Fruit fly (Drosophila melanogaster) whole organism, embryonic: ENCODE data around the gene Atat.
A peak's percentile ranks its signal among the peaks of the same experiment; 100 is the strongest.

Experiments used
- Abd-B ChIP-seq: fragments of 200-800 bp; sonication (Bioruptor generic); optimal IDR thresholded peaks from 2 replicates; lab custom pipeline; 2018; ENCODE audit warnings: missing biosample characterization, mild to moderate bottlenecking, missing genetic modification characterization, moderate library complexity
- Atf6 ChIP-seq: fragments of 200-800 bp; sonication (Bioruptor generic); IDR thresholded peaks from 2 replicates; pipeline ENCODE4 v1.3.6; 2022; ENCODE audit warnings: missing biosample characterization, missing genetic modification characterization
- BtbVII ChIP-seq: fragments of 200-800 bp; sonication (Bioruptor generic); optimal IDR thresholded peaks from 3 replicates; lab custom pipeline; 2017; ENCODE audit warnings: missing biosample characterization, mild to moderate bottlenecking, missing genetic modification characterization
- CG10321 ChIP-seq: fragments of 200-800 bp; sonication (Bioruptor generic); IDR thresholded peaks from 2 replicates; pipeline ENCODE4 v1.3.6; 2022; ENCODE audit warnings: missing biosample characterization, missing genetic modification characterization
- CG13424 ChIP-seq: fragments of 200-800 bp; sonication (Bioruptor generic); optimal IDR thresholded peaks from 2 replicates; lab custom pipeline; 2019; ENCODE audit warnings: missing biosample characterization, mild to moderate bottlenecking, missing genetic modification characterization, moderate library complexity
- CG13775 ChIP-seq: fragments of 200-800 bp; sonication (Bioruptor generic); optimal IDR thresholded peaks from 3 replicates; lab custom pipeline; 2017; ENCODE audit warnings: missing biosample characterization, mild to moderate bottlenecking, missing genetic modification characterization
- CG1603 ChIP-seq: fragments of 200-800 bp; sonication (Bioruptor generic); optimal IDR thresholded peaks from 2 replicates; lab custom pipeline; 2019; ENCODE audit warnings: missing biosample characterization, mild to moderate bottlenecking, missing genetic modification characterization, moderate library complexity
- CG18011 ChIP-seq: fragments of 200-800 bp; sonication (Bioruptor generic); optimal IDR thresholded peaks from 2 replicates; lab custom pipeline; 2017; ENCODE audit warnings: missing biosample characterization, missing genetic modification characterization, mild to moderate bottlenecking, moderate library complexity, missing genotype
- CG2129 ChIP-seq: fragments of 200-800 bp; sonication (Bioruptor generic); IDR thresholded peaks from 2 replicates; pipeline ENCODE4 v1.3.6; 2022; ENCODE audit warnings: missing biosample characterization, missing genetic modification characterization; ENCODE audit not compliant: partially characterized antibody
- CG33213 ChIP-seq: fragments of 200-800 bp; sonication (Bioruptor generic); optimal IDR thresholded peaks from 3 replicates; lab custom pipeline; 2016; ENCODE audit warnings: missing biosample characterization, missing genetic modification characterization
- CG43689 ChIP-seq: fragments of 200-800 bp; sonication (Bioruptor generic); IDR thresholded peaks from 2 replicates; pipeline ENCODE4 v1.3.6; 2022; ENCODE audit warnings: missing biosample characterization, missing genetic modification characterization
- CG4854 ChIP-seq: fragments of 200-800 bp; sonication (Bioruptor generic); optimal IDR thresholded peaks from 2 replicates; lab custom pipeline; 2016; ENCODE audit warnings: missing biosample characterization, missing genetic modification characterization, inconsistent platforms
- CG7839 ChIP-seq: fragments of 200-800 bp; sonication (Bioruptor generic); optimal IDR thresholded peaks from 3 replicates; lab custom pipeline; 2018; ENCODE audit warnings: missing biosample characterization, mild to moderate bottlenecking, missing genetic modification characterization, moderate library complexity
- CG8924 ChIP-seq: fragments of 200-800 bp; optimal IDR thresholded peaks from 3 replicates; lab custom pipeline; 2019; ENCODE audit warnings: missing biosample characterization, mild to moderate bottlenecking, missing genetic modification characterization, moderate library complexity
- Dp ChIP-seq: fragments of 200-800 bp; sonication (Bioruptor generic); optimal IDR thresholded peaks from 2 replicates; lab custom pipeline; 2018; ENCODE audit warnings: missing biosample characterization, mild to moderate bottlenecking, missing genetic modification characterization, moderate library complexity
- Ets97D ChIP-seq: fragments of 200-800 bp; sonication (Bioruptor generic); optimal IDR thresholded peaks from 3 replicates; lab custom pipeline; 2016; ENCODE audit warnings: missing biosample characterization, missing genetic modification characterization
- HLH54F ChIP-seq: fragments of 200-800 bp; sonication (Bioruptor generic); optimal IDR thresholded peaks from 3 replicates; lab custom pipeline; 2016; ENCODE audit warnings: missing biosample characterization, missing genetic modification characterization
- Hr51 ChIP-seq, 2 experiments: fragments of 200-800 bp; sonication (Bioruptor generic); optimal IDR thresholded peaks; 2 replicates in 1 of 2; 3 replicates in 1 of 2; lab custom pipeline; 2016 to 2018; ENCODE audit warnings: missing biosample characterization in 2 of 2, missing genetic modification characterization in 2 of 2, mild to moderate bottlenecking in 1 of 2, moderate library complexity in 1 of 2
- Hsf ChIP-seq: fragments of 200-800 bp; sonication (Bioruptor generic); optimal IDR thresholded peaks from 3 replicates; lab custom pipeline; 2016; ENCODE audit warnings: missing biosample characterization, missing genetic modification characterization
- MESR4 ChIP-seq: fragments of 200-800 bp; sonication (Bioruptor generic); optimal IDR thresholded peaks from 2 replicates; lab custom pipeline; 2018; ENCODE audit warnings: missing biosample characterization, mild to moderate bottlenecking, missing genetic modification characterization, moderate library complexity
- Med ChIP-seq: fragments of 200-800 bp; sonication (Bioruptor generic); peaks from one replicate; lab custom pipeline; 2016; ENCODE audit warnings: missing biosample characterization, missing genetic modification characterization, mild to moderate bottlenecking, inconsistent platforms, moderate library complexity
- Nf-YC ChIP-seq: fragments of 200-800 bp; optimal IDR thresholded peaks from 3 replicates; lab custom pipeline; 2019; ENCODE audit warnings: missing biosample characterization, mild to moderate bottlenecking, missing genetic modification characterization, moderate library complexity
- PHDP ChIP-seq: fragments of 200-800 bp; sonication (Bioruptor generic); optimal IDR thresholded peaks from 3 replicates; lab custom pipeline; 2018; ENCODE audit warnings: missing biosample characterization, mild to moderate bottlenecking, missing genetic modification characterization, moderate library complexity
- Ravus ChIP-seq: fragments of 200-800 bp; sonication (Bioruptor generic); IDR thresholded peaks from 2 replicates; pipeline ENCODE4 v1.3.6; 2022; ENCODE audit warnings: missing biosample characterization, missing genetic modification characterization
- Sox102F ChIP-seq: fragments of 200-800 bp; sonication (Bioruptor generic); optimal IDR thresholded peaks from 2 replicates; lab custom pipeline; 2018; ENCODE audit warnings: missing biosample characterization, mild to moderate bottlenecking, missing genetic modification characterization, moderate library complexity
- Spps ChIP-seq: fragments of 200-800 bp; sonication (Bioruptor generic); optimal IDR thresholded peaks from 2 replicates; lab custom pipeline; 2018; ENCODE audit warnings: missing biosample characterization, mild to moderate bottlenecking, missing genetic modification characterization
- Vsx1 ChIP-seq: fragments of 200-800 bp; sonication (Bioruptor generic); optimal IDR thresholded peaks from 2 replicates; lab custom pipeline; 2017; ENCODE audit warnings: missing biosample characterization, mild to moderate bottlenecking, missing genetic modification characterization, missing genetic modification reagents
- Xbp1 ChIP-seq: fragments of 200-800 bp; sonication (Bioruptor generic); optimal IDR thresholded peaks from 3 replicates; lab custom pipeline; 2016; ENCODE audit warnings: missing biosample characterization, mild to moderate bottlenecking, missing genetic modification characterization
- abd-A ChIP-seq: fragments of 200-800 bp; sonication (Bioruptor generic); optimal IDR thresholded peaks from 3 replicates; lab custom pipeline; 2019; ENCODE audit warnings: missing biosample characterization, mild to moderate bottlenecking, missing genetic modification characterization, moderate library complexity
- br ChIP-seq: fragments of >200 bp; optimal IDR thresholded peaks from 2 replicates; lab custom pipeline; 2017
- chif ChIP-seq, 2 experiments: fragments of 200-800 bp; sonication (Bioruptor generic); optimal IDR thresholded peaks; 3 replicates each; lab custom pipeline; 2016; ENCODE audit warnings: missing biosample characterization in 2 of 2, missing genetic modification characterization in 2 of 2
- chinmo ChIP-seq: fragments of 200-800 bp; sonication (Bioruptor generic); IDR thresholded peaks from 4 replicates; pipeline ENCODE4 v1.3.6; 2022; ENCODE audit warnings: missing biosample characterization, missing genetic modification characterization; ENCODE audit not compliant: partially characterized antibody
- ci ChIP-seq: fragments of 200-800 bp; sonication (Bioruptor generic); IDR thresholded peaks from 3 replicates; pipeline ENCODE4 v1.3.6; 2022; ENCODE audit warnings: missing biosample characterization, missing genetic modification characterization
- corto ChIP-seq: fragments of 200-800 bp; sonication (Bioruptor generic); optimal IDR thresholded peaks from 2 replicates; lab custom pipeline; 2016; ENCODE audit warnings: missing biosample characterization, mild to moderate bottlenecking, missing genetic modification characterization, moderate library complexity
- crp ChIP-seq, 2 experiments: fragments of 200-800 bp; sonication (Bioruptor generic); optimal IDR thresholded peaks; 2 replicates in 1 of 2; 3 replicates in 1 of 2; lab custom pipeline; 2017; ENCODE audit warnings: missing biosample characterization in 2 of 2, missing genetic modification characterization in 2 of 2, mild to moderate bottlenecking in 1 of 2, moderate library complexity in 1 of 2
- dmrt11E ChIP-seq: fragments of 200-800 bp; sonication (Bioruptor generic); optimal IDR thresholded peaks from 3 replicates; lab custom pipeline; 2018; ENCODE audit warnings: missing biosample characterization, mild to moderate bottlenecking, missing genetic modification characterization, moderate library complexity
- ems ChIP-seq: fragments of 200-800 bp; sonication (Bioruptor generic); optimal IDR thresholded peaks from 3 replicates; lab custom pipeline; 2016; ENCODE audit warnings: missing biosample characterization, missing genetic modification characterization
- ewg ChIP-seq: fragments of 200-800 bp; sonication (Bioruptor generic); optimal IDR thresholded peaks from 3 replicates; lab custom pipeline; 2017; ENCODE audit warnings: mild to moderate bottlenecking, missing biosample characterization, missing genetic modification reagents, missing genetic modification characterization
- exex ChIP-seq: fragments of 200-800 bp; sonication (Bioruptor generic); optimal IDR thresholded peaks from 4 replicates; lab custom pipeline; 2018; ENCODE audit warnings: missing biosample characterization, mild to moderate bottlenecking, missing genetic modification characterization, moderate library complexity
- inv ChIP-seq: fragments of 200-800 bp; sonication (Bioruptor generic); IDR thresholded peaks from 2 replicates; pipeline ENCODE4 v1.3.6; 2022; ENCODE audit warnings: missing biosample characterization, missing genetic modification characterization; ENCODE audit not compliant: partially characterized antibody
- knrl ChIP-seq: fragments of 200-800 bp; sonication (Bioruptor generic); IDR thresholded peaks from 3 replicates; pipeline ENCODE4 v1.3.6; 2022; ENCODE audit warnings: missing biosample characterization, missing genetic modification characterization; ENCODE audit not compliant: partially characterized antibody
- lab ChIP-seq: fragments of 200-800 bp; sonication (Bioruptor generic); optimal IDR thresholded peaks from 3 replicates; lab custom pipeline; 2017; ENCODE audit warnings: missing biosample characterization, missing genetic modification characterization, mild to moderate bottlenecking, moderate library complexity, missing genetic modification reagents
- lmd ChIP-seq: fragments of 200-800 bp; sonication (Bioruptor generic); IDR thresholded peaks from 2 replicates; pipeline ENCODE4 v1.3.6; 2022; ENCODE audit warnings: missing biosample characterization, missing genetic modification characterization
- nerfin-1 ChIP-seq: fragments of 200-800 bp; sonication (Bioruptor generic); optimal IDR thresholded peaks from 3 replicates; lab custom pipeline; 2019; ENCODE audit warnings: missing biosample characterization, mild to moderate bottlenecking, missing genetic modification characterization, moderate library complexity
- sd ChIP-seq: fragments of 200-800 bp; sonication (Bioruptor generic); optimal IDR thresholded peaks from 3 replicates; lab custom pipeline; 2018; ENCODE audit warnings: missing biosample characterization, mild to moderate bottlenecking, missing genetic modification characterization, moderate library complexity
- sim ChIP-seq: fragments of 200-800 bp; sonication (Bioruptor generic); IDR thresholded peaks from 2 replicates; pipeline ENCODE4 v1.3.6; 2022; ENCODE audit warnings: missing biosample characterization, missing genetic modification characterization
- sna ChIP-seq: fragments of 200-800 bp; sonication (Bioruptor generic); IDR thresholded peaks from 2 replicates; pipeline ENCODE4 v1.3.6; 2022; ENCODE audit warnings: missing biosample characterization, missing genetic modification characterization; ENCODE audit not compliant: partially characterized antibody
- sr ChIP-seq: fragments of 200-800 bp; sonication (Bioruptor generic); IDR thresholded peaks from 3 replicates; pipeline ENCODE4 v1.3.6; 2022; ENCODE audit warnings: missing biosample characterization, missing genetic modification characterization

Gene Atat

DNA sequence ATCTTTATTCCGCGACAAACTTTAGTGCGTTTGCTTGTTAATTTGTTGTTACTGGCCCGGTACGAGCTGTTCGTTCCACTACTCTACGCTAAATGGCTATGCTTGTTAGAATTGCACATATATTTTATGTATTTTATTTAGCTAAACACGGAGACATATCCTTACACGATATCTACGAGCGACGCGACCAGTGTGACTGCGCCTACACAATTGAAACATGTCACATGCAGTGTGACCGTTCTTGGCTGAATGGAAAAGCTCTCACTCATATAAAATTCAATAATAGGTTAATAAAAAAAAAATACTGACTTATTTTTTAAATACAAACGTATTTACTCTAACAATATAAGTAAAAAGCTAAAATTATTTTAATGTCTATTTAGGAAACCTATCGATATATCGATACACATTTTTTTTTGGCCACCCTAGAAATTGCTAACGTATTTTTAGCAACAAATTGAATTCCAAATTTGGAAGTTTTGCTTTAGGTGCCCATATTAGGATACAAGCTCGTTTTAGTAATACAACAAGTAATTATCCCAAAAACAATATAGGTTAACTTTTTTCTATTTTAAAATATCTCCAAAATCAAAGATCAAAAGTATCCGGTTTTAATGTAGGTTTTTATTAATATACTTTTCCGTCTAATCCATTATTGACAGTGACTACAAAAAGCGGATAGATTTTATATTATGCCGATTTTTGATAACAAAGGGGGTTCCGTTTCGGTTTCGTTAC, 27.4 kb downstream of the Atat start, which contains the start of gene CG4080 (continued):
- TF ChIP-seq Nf-YC (peak; percentile 44), Med (GFP tag; lab: Kevin White, UChicago) (peak; percentile 81), PHDP (tag; lab: Kevin White, UChicago) (peak; percentile 43), ewg (GFP tag; lab: Kevin White, UChicago) (peak; percentile 3), ci (GFP tag; lab: Robert Waterston, UW) (no peak), BtbVII (GFP tag; lab: Kevin White, UChicago) (no peak), CG2129 (GFP tag; lab: Robert Waterston, UW) (peak; percentile 62; the same call in 1 of the 2 replicates), CG33213 (peak; percentile 25), sr (GFP tag; lab: Robert Waterston, UW) (no peak), Hsf (GFP tag; lab: Kevin White, UChicago) (peak; percentile 28), Ravus (GFP tag; lab: Robert Waterston, UW) (no peak), nerfin-1 (peak; percentile 40), sd (tag; lab: Kevin White, UChicago) (peak; percentile 51), lab (GFP tag; lab: Kevin White, UChicago) (peak; percentile 55), abd-A (tag; lab: Kevin White, UChicago) (peak; percentile 3), ems (peak; percentile 35), chif (GFP tag; optimal IDR thresholded peaks at IDR 0.05; lab: Kevin White, UChicago) (peak in 1 of 2 experiments; percentile 34), corto (GFP tag; lab: Kevin White, UChicago) (peak; percentile 32), Ets97D (peak; percentile 61), sim (no peak), chinmo (GFP tag; lab: Robert Waterston, UW) (peak; percentile 57; the same call in 1 of the 4 replicates), CG8924 (tag; lab: Kevin White, UChicago) (peak; percentile 84), CG13775 (peak; percentile 6), dmrt11E (tag; lab: Kevin White, UChicago) (peak; percentile 43), CG10321 (GFP tag; lab: Robert Waterston, UW) (no peak), Hr51 (GFP tag; optimal IDR thresholded peaks at IDR 0.05; lab: Kevin White, UChicago) (no peak), Vsx1 (GFP tag; lab: Kevin White, UChicago) (peak; percentile 44), CG4854 (GFP tag; lab: Kevin White, UChicago) (peak; percentile 11), crp (GFP tag; optimal IDR thresholded peaks at IDR 0.05; lab: Kevin White, UChicago) (peak in 1 of 2 experiments; percentile 4), Xbp1 (GFP tag; lab: Kevin White, UChicago) (peak; percentile 19), Sox102F (GFP tag; lab: Kevin White, UChicago) (no peak), HLH54F (GFP tag; lab: Kevin White, UChicago) (no peak), br (lab: Kevin White, UChicago) (no peak), Spps (tag; lab: Kevin White, UChicago) (no peak), CG43689 (GFP tag; lab: Robert Waterston, UW) (no peak), MESR4 (GFP tag; lab: Kevin White, UChicago) (peak; percentile 89), knrl (GFP tag; lab: Robert Waterston, UW) (peak; percentile 84), CG7839 (tag; lab: Kevin White, UChicago) (peak; percentile 15), Atf6 (GFP tag; lab: Robert Waterston, UW) (no peak), CG18011 (peak; percentile 13), CG1603 (tag; lab: Kevin White, UChicago) (peak; percentile 55), Dp (GFP tag; lab: Kevin White, UChicago) (peak; percentile 34), inv (GFP tag; lab: Robert Waterston, UW) (peak; percentile 73), lmd (GFP tag; lab: Robert Waterston, UW) (no peak), CG13424 (tag; lab: Kevin White, UChicago) (peak; percentile 17), exex (tag; lab: Kevin White, UChicago) (peak; percentile 1), sna (GFP tag; lab: Robert Waterston, UW) (peak; percentile 78), Abd-B (GFP tag; lab: Kevin White, UChicago) (peak; percentile 15)
